Fruit fly (Drosophila melanogaster) whole organism, embryonic: Measurements from ENCODE around the gene Hou.

Source experiments
- ERR ChIP-seq: fragments of 200-800 bp; sonication (Bioruptor generic); optimal IDR thresholded peaks from 2 replicates; lab custom pipeline; 2016; ENCODE audit warnings: missing biosample characterization, missing genetic modification characterization
- amos ChIP-seq: fragments of 200-800 bp; sonication (Bioruptor generic); IDR thresholded peaks from 2 replicates; pipeline ENCODE4 v1.3.6; 2022; ENCODE audit warnings: missing biosample characterization, missing genetic modification characterization; ENCODE audit not compliant: partially characterized antibody
- crol ChIP-seq: fragments of 200-800 bp; sonication (Bioruptor generic); IDR thresholded peaks from 2 replicates; pipeline ENCODE4 v1.3.6; 2022; ENCODE audit warnings: missing biosample characterization, missing genetic modification characterization
- kay ChIP-seq: fragments of 200-800 bp; sonication (Bioruptor generic); optimal IDR thresholded peaks from 2 replicates; lab custom pipeline; 2016; ENCODE audit warnings: missing biosample characterization, missing genetic modification characterization

dm6 chrX:18684504-18684903 lies 34.3 kb upstream of the Hou start:
- TF ChIP-seq crol (GFP tag; lab: Robert Waterston, UW) = no peak
- TF ChIP-seq kay = no peak
- no peak for TF ChIP-seq ERR (GFP tag; lab: Kevin White, UChicago)
- no peak for TF ChIP-seq amos (GFP tag; lab: Robert Waterston, UW)
